Worm (Caenorhabditis elegans): ENCODE data around the gene ets-9.

DNA sequence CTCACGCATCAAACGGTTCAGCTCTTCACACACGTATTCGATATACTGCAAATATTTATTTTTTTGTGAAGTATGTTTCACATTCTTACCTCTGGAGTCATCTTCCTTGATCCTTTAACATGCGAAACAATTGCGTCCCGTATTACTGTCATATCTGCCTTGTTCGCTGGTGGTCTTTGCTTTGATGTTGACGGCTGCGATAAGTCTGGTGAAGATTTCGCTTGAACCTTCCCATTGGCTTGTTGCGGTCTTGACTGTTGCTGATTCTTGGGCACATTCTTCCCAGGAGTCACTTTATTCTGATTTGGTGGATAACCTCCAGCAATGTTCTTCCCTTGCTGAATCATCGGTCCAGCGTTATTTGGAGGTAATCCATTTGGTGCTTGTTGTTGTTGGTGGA is 23.7 kb downstream of the ets-9 start:
- TF ChIP-seq ceh-40 (GFP tag; IDR thresholded peaks at IDR 0.05) (no peak), madf-6 (GFP tag; IDR thresholded peaks at IDR 0.05) (no peak), gei-17 (GFP tag; optimal IDR thresholded peaks at IDR 0.05) (no peak), tlf-1 (GFP tag; optimal IDR thresholded peaks at IDR 0.05) (no peak), athp-1 (tag; optimal IDR thresholded peaks at IDR 0.05) (no peak), hrde-1 (tag; optimal IDR thresholded peaks at IDR 0.05; ENCODE audit: borderline replicate concordance) (no peak), mes-4 (tag; optimal IDR thresholded peaks at IDR 0.05) (no peak), nhr-120 (GFP tag; IDR thresholded peaks at IDR 0.05) (no peak), F37B4.10 (GFP tag; IDR thresholded peaks at IDR 0.05) (no peak), nfya-1 (tag; optimal IDR thresholded peaks at IDR 0.05; ENCODE audit: borderline replicate concordance, insufficient read depth) (no peak), snpc-3.4 (tag; optimal IDR thresholded peaks at IDR 0.05) (no peak), B0336.3 (GFP tag; IDR thresholded peaks at IDR 0.05) (no peak), attf-6 (GFP tag; IDR thresholded peaks at IDR 0.05) (no peak)

Measured in whole organism, young adult.